Worm (Caenorhabditis elegans) whole organism, L4/young adult: Measurements from ENCODE around the gene F14B8.4.

Source experiments
- dao-5 ChIP-seq: sonication (generic microtip); optimal IDR thresholded peaks from 2 replicates; lab custom pipeline; 2016; ENCODE audit warnings: missing genotype, missing genetic modification characterization, moderate library complexity, missing compliant biosample characterization
- him-1 ChIP-seq: sonication (generic microtip); optimal IDR thresholded peaks from 2 replicates; lab custom pipeline; 2016; ENCODE audit warnings: missing genotype, missing genetic modification reagents, missing genetic modification characterization, missing compliant biosample characterization

DNA sequence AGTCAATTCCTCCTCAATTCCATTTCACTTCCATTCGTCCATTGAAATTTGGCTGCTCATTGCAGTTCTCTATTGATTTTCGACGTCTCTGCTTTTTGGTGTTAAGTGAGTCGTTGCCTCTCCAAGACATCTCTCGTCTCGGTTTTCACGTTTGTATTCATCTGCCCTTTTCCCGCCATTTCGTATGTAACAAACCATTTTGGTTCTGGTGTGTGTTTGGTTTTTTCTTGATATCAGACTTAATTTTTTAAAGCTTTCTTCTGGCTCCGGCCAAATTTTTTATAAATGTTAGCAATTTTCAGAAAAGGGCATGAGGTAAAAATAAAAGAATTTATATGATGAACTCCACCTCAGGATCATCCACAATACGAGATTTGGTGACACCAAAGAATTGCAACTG, 35.7 kb upstream of the F14B8.4 start, which contains the start of gene C16E9.2:
- TF ChIP-seq him-1 (no peak), dao-5 (tag; lab: Kevin White, UChicago) (no peak)
